Worm (Caenorhabditis elegans): ENCODE data around the gene hmit-1.3.

The hmit-1.3 gene

ce11 chrIII:3532035-3532434 lies 12.6 kb upstream of the hmit-1.3 start (continued):
- TF ChIP-seq duxl-1 (tag; optimal IDR thresholded peaks at IDR 0.05; ENCODE audit: poor library complexity), result no peak
- TF ChIP-seq daf-12 (tag; optimal IDR thresholded peaks at IDR 0.05), result no peak
- TF ChIP-seq F10B5.3 (tag; optimal IDR thresholded peaks at IDR 0.05), result no peak
- TF ChIP-seq lir-3 (tag; optimal IDR thresholded peaks at IDR 0.05), result no peak
- no peak for TF ChIP-seq vab-7 (GFP tag; IDR thresholded peaks at IDR 0.05)
- no peak for TF ChIP-seq ama-1 (optimal IDR thresholded peaks at IDR 0.05)
- no peak for TF ChIP-seq fkh-10 (GFP tag; optimal IDR thresholded peaks at IDR 0.05)
- TF ChIP-seq set-16 (GFP tag; IDR thresholded peaks at IDR 0.05), result no peak
- TF ChIP-seq dmd-8 (GFP tag; IDR thresholded peaks at IDR 0.05), result no peak
- TF ChIP-seq mdt-29 (GFP tag; IDR thresholded peaks at IDR 0.05), result no peak
- peak; percentile 15 for TF ChIP-seq F37D6.2 (tag; optimal IDR thresholded peaks at IDR 0.05)
- TF ChIP-seq unc-62 (GFP tag; optimal IDR thresholded peaks at IDR 0.05 in 1 of 2), result peak in 1 of 2 experiments; percentile 63
- no peak for TF ChIP-seq unc-62 (tag; optimal IDR thresholded peaks at IDR 0.05)
- TF ChIP-seq nhr-28 (tag; optimal IDR thresholded peaks at IDR 0.05), result peak; percentile 53
- TF ChIP-seq nhr-10 (tag; optimal IDR thresholded peaks at IDR 0.05), result no peak
- TF ChIP-seq saeg-2 (GFP tag; IDR thresholded peaks at IDR 0.05), result no peak
- TF ChIP-seq madf-5 (GFP tag; IDR thresholded peaks at IDR 0.05), result no peak
- no peak for TF ChIP-seq lin-15B (tag; optimal IDR thresholded peaks at IDR 0.05)
- no peak for TF ChIP-seq Y105C5A.15 (GFP tag; IDR thresholded peaks at IDR 0.05)
- no peak for TF ChIP-seq nhr-25 (tag; optimal IDR thresholded peaks at IDR 0.05; ENCODE audit: borderline replicate concordance, insufficient read depth)
- TF ChIP-seq dmd-9 (GFP tag; IDR thresholded peaks at IDR 0.05), result no peak
- TF ChIP-seq lin-13 (GFP tag; optimal IDR thresholded peaks at IDR 0.05), result peak; percentile 18
- TF ChIP-seq mxl-2 (GFP tag; conservative IDR thresholded peaks at IDR 0.05), result no peak
- no peak for TF ChIP-seq arid-1 (GFP tag; conservative IDR thresholded peaks at IDR 0.05)
- TF ChIP-seq ceh-32 (tag; optimal IDR thresholded peaks at IDR 0.05; ENCODE audit: poor library complexity), result no peak
- TF ChIP-seq hif-1 (tag; optimal IDR thresholded peaks at IDR 0.05), result no peak
- TF ChIP-seq F26F4.8 (GFP tag; conservative IDR thresholded peaks at IDR 0.05), result no peak
- TF ChIP-seq unc-39 (tag; optimal IDR thresholded peaks at IDR 0.05), result no peak
- TF ChIP-seq zag-1 (tag; optimal IDR thresholded peaks at IDR 0.05), result no peak
- no peak for TF ChIP-seq snpc-4 (tag; optimal IDR thresholded peaks at IDR 0.05)
- TF ChIP-seq ztf-7 (tag; optimal IDR thresholded peaks at IDR 0.05), result no peak
- TF ChIP-seq daf-16 (GFP tag; optimal IDR thresholded peaks at IDR 0.05), result no peak
- TF ChIP-seq daf-16 (tag; optimal IDR thresholded peaks at IDR 0.05), result peak; percentile 17
- TF ChIP-seq fos-1 (tag; optimal IDR thresholded peaks at IDR 0.05), result no peak
- peak; percentile 57 to 62 for TF ChIP-seq lsy-2 (tag; optimal IDR thresholded peaks at IDR 0.05)
- TF ChIP-seq R02D3.7 (tag; optimal IDR thresholded peaks at IDR 0.05), result no peak
- TF ChIP-seq dve-1 (tag; optimal IDR thresholded peaks at IDR 0.05; ENCODE audit: insufficient read depth), result peak; percentile 25
- TF ChIP-seq T26A8.4 (GFP tag; IDR thresholded peaks at IDR 0.05), result no peak
- TF ChIP-seq Y48G9A.11 (GFP tag; IDR thresholded peaks at IDR 0.05), result no peak
- no peak for TF ChIP-seq nhr-77 (tag; optimal IDR thresholded peaks at IDR 0.05)
- TF ChIP-seq pqm-1 (tag; optimal IDR thresholded peaks at IDR 0.05), result no peak
- no peak for TF ChIP-seq ZK546.5 (tag; optimal IDR thresholded peaks at IDR 0.05)
- no peak for TF ChIP-seq mxl-3 (GFP tag; optimal IDR thresholded peaks at IDR 0.05)
- TF ChIP-seq cey-2 (tag; optimal IDR thresholded peaks at IDR 0.05; ENCODE audit: borderline replicate concordance, insufficient read depth), result no peak
- TF ChIP-seq daf-19 (GFP tag; conservative IDR thresholded peaks at IDR 0.05), result no peak
- peak; percentile 77 for TF ChIP-seq hlh-30 (tag; optimal IDR thresholded peaks at IDR 0.05; ENCODE audit: insufficient read depth)
- no peak for TF ChIP-seq tag-97 (GFP tag; IDR thresholded peaks at IDR 0.05)
- TF ChIP-seq sdz-12 (GFP tag; optimal IDR thresholded peaks at IDR 0.05), result no peak
- peak; percentile 71 for TF ChIP-seq mep-1 (tag; optimal IDR thresholded peaks at IDR 0.05)
- no peak for TF ChIP-seq F49E8.2 (tag; optimal IDR thresholded peaks at IDR 0.05; ENCODE audit: borderline replicate concordance)
- TF ChIP-seq rbr-2 (tag; optimal IDR thresholded peaks at IDR 0.05), result peak; percentile 71
- no peak for TF ChIP-seq unc-130 (GFP tag; optimal IDR thresholded peaks at IDR 0.05)

Data from whole organism, L4 larva.